Fruit fly (Drosophila melanogaster): Measurements from ENCODE around the gene CG5455.
A peak's percentile ranks its signal among the peaks of the same experiment; 100 is the strongest.

CG5455 gene

dm6 chr3R:26452345-26452744 lies 9.0 kb upstream of the CG5455 start, which contains the start of gene CG5447:
TSS of gene CG5447 (plus strand) at chr3R:26452534.
- peak; percentile 59 for TF ChIP-seq CG1603 (tag; optimal IDR thresholded peaks at IDR 0.05)
- TF ChIP-seq CG11247 (GFP tag; IDR thresholded peaks at IDR 0.05), result no peak
- peak; percentile 59 for TF ChIP-seq CG3847 (GFP tag; IDR thresholded peaks at IDR 0.05)
- TF ChIP-seq Asciz (GFP tag; optimal IDR thresholded peaks at IDR 0.05), result no peak
- peak; percentile 40; the same call in 2 of the 4 replicates for TF ChIP-seq Dll (GFP tag; IDR thresholded peaks at IDR 0.05; ENCODE audit: partially characterized antibody)
- TF ChIP-seq Stat92E (GFP tag; optimal IDR thresholded peaks at IDR 0.05), result peak in 1 of 3 experiments; percentile 3
- no peak for TF ChIP-seq gce (GFP tag; IDR thresholded peaks at IDR 0.05)
- TF ChIP-seq CG33213 (GFP tag; optimal IDR thresholded peaks at IDR 0.05), result peak; percentile 22
- TF ChIP-seq CG9797 (GFP tag; optimal IDR thresholded peaks at IDR 0.05), result peak; percentile 64
- peak; percentile 99 for TF ChIP-seq CG14710 (tag; optimal IDR thresholded peaks at IDR 0.05)
- TF ChIP-seq CG34224 (GFP tag; IDR thresholded peaks at IDR 0.05; ENCODE audit: partially characterized antibody), result peak; percentile 44; the same call in 2 of the 3 replicates
- TF ChIP-seq CG11695 (GFP tag; IDR thresholded peaks at IDR 0.05), result no peak
- peak; percentile 68 for TF ChIP-seq CG13287 (GFP tag; IDR thresholded peaks at IDR 0.05; ENCODE audit: partially characterized antibody)
- TF ChIP-seq Blimp-1 (GFP tag; optimal IDR thresholded peaks at IDR 0.05), result no peak
- no peak for TF ChIP-seq CG5245 (GFP tag; optimal IDR thresholded peaks at IDR 0.05)
- TF ChIP-seq nmo (GFP tag; optimal IDR thresholded peaks at IDR 0.05), result peak; percentile 7
- TF ChIP-seq BEAF-32 (GFP tag; optimal IDR thresholded peaks at IDR 0.05), result peak; percentile 22
- TF ChIP-seq Awh (GFP tag; IDR thresholded peaks at IDR 0.05), result no peak
- peak; percentile 80 for TF ChIP-seq MESR4 (GFP tag; optimal IDR thresholded peaks at IDR 0.05)
- TF ChIP-seq corto (GFP tag; optimal IDR thresholded peaks at IDR 0.05), result no peak
- no peak for TF ChIP-seq row (GFP tag; IDR thresholded peaks at IDR 0.05)
- TF ChIP-seq Atf3 (GFP tag; optimal IDR thresholded peaks at IDR 0.05), result no peak
- peak; percentile 96 for TF ChIP-seq E2f2 (GFP tag; IDR thresholded peaks at IDR 0.05)
- peak; percentile 55 for TF ChIP-seq Lhr (GFP tag; optimal IDR thresholded peaks at IDR 0.05)
- peak; percentile 88 for TF ChIP-seq pzg (GFP tag; optimal IDR thresholded peaks at IDR 0.05)
- no peak for TF ChIP-seq CG10959 (GFP tag; IDR thresholded peaks at IDR 0.05)
- TF ChIP-seq Sry-δ (GFP tag; optimal IDR thresholded peaks at IDR 0.05), result peak; percentile 15
- TF ChIP-seq odd (GFP tag; optimal IDR thresholded peaks at IDR 0.05), result no peak
- TF ChIP-seq CG6654 (GFP tag; optimal IDR thresholded peaks at IDR 0.05), result no peak
- TF ChIP-seq Dp (GFP tag; optimal IDR thresholded peaks at IDR 0.05), result peak; percentile 88
- no peak for TF ChIP-seq CG3163 (GFP tag; optimal IDR thresholded peaks at IDR 0.05)
- peak; percentile 18 for TF ChIP-seq HmgD (GFP tag; optimal IDR thresholded peaks at IDR 0.05)
- no peak for TF ChIP-seq bowl (GFP tag; IDR thresholded peaks at IDR 0.05)
- no peak for TF ChIP-seq MTF-1 (GFP tag; optimal IDR thresholded peaks at IDR 0.05; ENCODE audit: borderline replicate concordance)
- peak; percentile 66 for TF ChIP-seq CG4617 (GFP tag; optimal IDR thresholded peaks at IDR 0.05; ENCODE audit: borderline replicate concordance)
- no peak for TF ChIP-seq Dip3 (GFP tag; optimal IDR thresholded peaks at IDR 0.05)
- no peak for TF ChIP-seq Six4 (GFP tag; optimal IDR thresholded peaks at IDR 0.05)
- TF ChIP-seq sd (tag; optimal IDR thresholded peaks at IDR 0.05), result peak; percentile 79
- no peak for TF ChIP-seq Bgb (GFP tag; IDR thresholded peaks at IDR 0.05; ENCODE audit: partially characterized antibody)
- TF ChIP-seq stwl (tag; optimal IDR thresholded peaks at IDR 0.05), result peak; percentile 91
- peak; percentile 53; the same call in 1 of the 2 replicates for TF ChIP-seq MBD-R2 (GFP tag; IDR thresholded peaks at IDR 0.05)
- TF ChIP-seq gro (GFP tag; optimal IDR thresholded peaks at IDR 0.05), result peak; percentile 16
- TF ChIP-seq crp (GFP tag; optimal IDR thresholded peaks at IDR 0.05), result no peak
- no peak for TF ChIP-seq CG1024 (GFP tag; IDR thresholded peaks at IDR 0.05)
- TF ChIP-seq Scr (GFP tag; IDR thresholded peaks at IDR 0.05; ENCODE audit: partially characterized antibody), result 0 out of 2 replicates have a peak, but pooled peaks have one; percentile 26
- TF ChIP-seq CG8089 (GFP tag; optimal IDR thresholded peaks at IDR 0.05), result no peak
- TF ChIP-seq CG13624 (GFP tag; optimal IDR thresholded peaks at IDR 0.05), result no peak
- peak; percentile 22 for TF ChIP-seq CG15514 (GFP tag; optimal IDR thresholded peaks at IDR 0.05)
- peak; percentile 30 for TF ChIP-seq nerfin-1 (tag; optimal IDR thresholded peaks at IDR 0.05)
- TF ChIP-seq Sin3A (optimal IDR thresholded peaks at IDR 0.05), result peak; percentile 15
